Fruit fly (Drosophila melanogaster) whole organism, embryonic: ENCODE measurements around the gene CG13384.
A peak's percentile ranks its signal among the peaks of the same experiment; 100 is the strongest.

ENCODE experiments used
- Aef1 ChIP-seq: fragments of 200-800 bp; sonication (Bioruptor generic); IDR thresholded peaks from 3 replicates; pipeline ENCODE4 v1.3.6; 2022; ENCODE audit warnings: missing biosample characterization, missing genetic modification characterization
- CG10267 ChIP-seq: fragments of 200-800 bp; sonication (Bioruptor generic); optimal IDR thresholded peaks from 2 replicates; lab custom pipeline; 2018; ENCODE audit warnings: missing biosample characterization, mild to moderate bottlenecking, missing genetic modification characterization, moderate library complexity
- CG10431 ChIP-seq: fragments of 200-800 bp; sonication (Bioruptor generic); optimal IDR thresholded peaks from 3 replicates; lab custom pipeline; 2018; ENCODE audit warnings: missing biosample characterization, mild to moderate bottlenecking, missing genetic modification characterization
- CG12299 ChIP-seq: fragments of 200-800 bp; sonication (Bioruptor generic); optimal IDR thresholded peaks from 2 replicates; lab custom pipeline; 2018; ENCODE audit warnings: missing biosample characterization, mild to moderate bottlenecking, missing genetic modification characterization
- CG17186 ChIP-seq: fragments of 200-800 bp; sonication (Bioruptor generic); optimal IDR thresholded peaks from 3 replicates; lab custom pipeline; 2017; ENCODE audit warnings: missing biosample characterization, missing genetic modification reagents, missing genetic modification characterization
- CG2875 ChIP-seq: fragments of 200-800 bp; sonication (Bioruptor generic); optimal IDR thresholded peaks from 2 replicates; lab custom pipeline; 2017; ENCODE audit warnings: missing biosample characterization, mild to moderate bottlenecking, missing genetic modification characterization, missing genetic modification reagents
- CG3995 ChIP-seq: fragments of 200-800 bp; sonication (Bioruptor generic); optimal IDR thresholded peaks from 3 replicates; lab custom pipeline; 2016; ENCODE audit warnings: missing biosample characterization, missing genetic modification characterization
- CG7357 ChIP-seq: fragments of 200-800 bp; sonication (Bioruptor generic); IDR thresholded peaks from 3 replicates; pipeline ENCODE4 v1.3.6; 2022; ENCODE audit warnings: missing biosample characterization, missing genetic modification characterization
- Dp ChIP-seq: fragments of 200-800 bp; sonication (Bioruptor generic); optimal IDR thresholded peaks from 2 replicates; lab custom pipeline; 2018; ENCODE audit warnings: missing biosample characterization, mild to moderate bottlenecking, missing genetic modification characterization, moderate library complexity
- E2f2 ChIP-seq: fragments of 200-800 bp; sonication (Bioruptor generic); IDR thresholded peaks from 2 replicates; pipeline ENCODE4 v1.3.6; 2022; ENCODE audit warnings: missing biosample characterization, missing genetic modification characterization
- Fer3 ChIP-seq: fragments of 200-800 bp; sonication (Bioruptor generic); optimal IDR thresholded peaks from 2 replicates; lab custom pipeline; 2018; ENCODE audit warnings: missing biosample characterization, mild to moderate bottlenecking, missing genetic modification characterization, moderate library complexity
- MBD-R2 ChIP-seq: fragments of 200-800 bp; sonication (Bioruptor generic); IDR thresholded peaks from 2 replicates; pipeline ENCODE4 v1.3.6; 2022; ENCODE audit warnings: missing biosample characterization, missing genetic modification characterization
- ac ChIP-seq: fragments of 200-800 bp; sonication (Bioruptor generic); optimal IDR thresholded peaks from 3 replicates; lab custom pipeline; 2017; ENCODE audit warnings: missing biosample characterization, mild to moderate bottlenecking, missing genetic modification characterization
- ase ChIP-seq: fragments of 200-800 bp; sonication (Bioruptor generic); IDR thresholded peaks from 3 replicates; pipeline ENCODE4 v1.3.6; 2022; ENCODE audit warnings: missing biosample characterization, missing genetic modification characterization
- crp ChIP-seq, 2 experiments: fragments of 200-800 bp; sonication (Bioruptor generic); optimal IDR thresholded peaks; 2 replicates in 1 of 2; 3 replicates in 1 of 2; lab custom pipeline; 2017; ENCODE audit warnings: missing biosample characterization in 2 of 2, missing genetic modification characterization in 2 of 2, mild to moderate bottlenecking in 1 of 2, moderate library complexity in 1 of 2
- gsb-n ChIP-seq: fragments of 200-800 bp; sonication (Bioruptor generic); optimal IDR thresholded peaks from 3 replicates; lab custom pipeline; 2018; ENCODE audit warnings: missing biosample characterization, mild to moderate bottlenecking, missing genetic modification characterization
- inv ChIP-seq: fragments of 200-800 bp; sonication (Bioruptor generic); IDR thresholded peaks from 2 replicates; pipeline ENCODE4 v1.3.6; 2022; ENCODE audit warnings: missing biosample characterization, missing genetic modification characterization; ENCODE audit not compliant: partially characterized antibody
- jigr1 ChIP-seq: fragments of 200-800 bp; sonication (Bioruptor generic); IDR thresholded peaks from 3 replicates; pipeline ENCODE4 v1.3.6; 2022; ENCODE audit warnings: missing biosample characterization, missing genetic modification characterization
- nom ChIP-seq: fragments of 200-800 bp; sonication (Bioruptor generic); optimal IDR thresholded peaks from 2 replicates; lab custom pipeline; 2017; ENCODE audit warnings: missing biosample characterization, missing genetic modification characterization, mild to moderate bottlenecking, moderate library complexity, missing genetic modification reagents
- pzg ChIP-seq: fragments of 200-800 bp; sonication (Bioruptor generic); optimal IDR thresholded peaks from 3 replicates; lab custom pipeline; 2018; ENCODE audit warnings: missing biosample characterization, mild to moderate bottlenecking, missing genetic modification characterization, moderate library complexity
- row ChIP-seq: fragments of 200-800 bp; sonication (Bioruptor generic); IDR thresholded peaks from 3 replicates; pipeline ENCODE4 v1.3.6; 2022; ENCODE audit warnings: missing biosample characterization, missing genetic modification characterization
- stwl ChIP-seq: fragments of 200-800 bp; sonication (Bioruptor generic); optimal IDR thresholded peaks from 3 replicates; lab custom pipeline; 2018; ENCODE audit warnings: missing biosample characterization, mild to moderate bottlenecking, missing genetic modification characterization, moderate library complexity

CG13384 gene

dm6 chr2L:8438052-8438451 lies 53.8 kb downstream of the CG13384 start, which contains the start of gene mus201:
Gene mus201 (plus strand): TSS chr2L:8438169.
- TF ChIP-seq stwl (tag; lab: Kevin White, UChicago) (peak; percentile 19), CG7357 (no peak), CG10431 (GFP tag; lab: Kevin White, UChicago) (peak; percentile 68), ase (GFP tag; lab: Robert Waterston, UW) (no peak), Dp (GFP tag; lab: Kevin White, UChicago) (peak; percentile 41), crp (GFP tag; optimal IDR thresholded peaks at IDR 0.05; lab: Kevin White, UChicago) (peak in 1 of 2 experiments; percentile 80), MBD-R2 (GFP tag; lab: Robert Waterston, UW) (peak; percentile 79), pzg (GFP tag; lab: Kevin White, UChicago) (peak; percentile 23), nom (no peak), inv (GFP tag; lab: Robert Waterston, UW) (no peak), gsb-n (tag; lab: Kevin White, UChicago) (no peak), jigr1 (GFP tag; lab: Robert Waterston, UW) (no peak), CG2875 (GFP tag; lab: Kevin White, UChicago) (no peak), CG17186 (GFP tag; lab: Kevin White, UChicago) (peak; percentile 13), ac (GFP tag; lab: Kevin White, UChicago) (no peak), Fer3 (tag; lab: Kevin White, UChicago) (no peak), row (GFP tag; lab: Robert Waterston, UW) (peak; percentile 32; the same call in 1 of the 3 replicates), CG3995 (GFP tag; lab: Kevin White, UChicago) (peak; percentile 97), Aef1 (GFP tag; lab: Robert Waterston, UW) (no peak), CG10267 (tag; lab: Kevin White, UChicago) (peak; percentile 76), CG12299 (tag; lab: Kevin White, UChicago) (no peak), E2f2 (peak; percentile 47; the same call in 1 of the 2 replicates)
